Fruit fly (Drosophila melanogaster): ENCODE measurements around the gene Pp1-13C.

- TF ChIP-seq toe (GFP tag; optimal IDR thresholded peaks at IDR 0.05) (no peak), kay (GFP tag; ENCODE audit: borderline replicate concordance) (no peak), Hr96 (GFP tag; optimal IDR thresholded peaks at IDR 0.05) (no peak), CG5204 (GFP tag; optimal IDR thresholded peaks at IDR 0.05) (no peak), CG33017 (tag; optimal IDR thresholded peaks at IDR 0.05) (no peak), tj (GFP tag; optimal IDR thresholded peaks at IDR 0.05) (no peak), bab1 (GFP tag; optimal IDR thresholded peaks at IDR 0.05) (no peak), cnc (optimal IDR thresholded peaks at IDR 0.05) (no peak), CG7045 (GFP tag; optimal IDR thresholded peaks at IDR 0.05) (no peak), pad (GFP tag; optimal IDR thresholded peaks at IDR 0.05) (no peak)
Observed at dm6 chrX:15406811-15407210, 46.0 kb upstream of the Pp1-13C start.
